Worm (Caenorhabditis elegans) whole organism, L1 larva: ENCODE measurements around the gene srt-35.

ENCODE experiments used
- lin-13 ChIP-seq: fragments of 150-350 bp; optimal IDR thresholded peaks from 2 replicates; lab custom pipeline; 2014; ENCODE audit warnings: missing biosample characterization, missing genetic modification reagents, missing genetic modification characterization
- nhr-19 ChIP-seq: fragments of 200-800 bp; sonication (Bioruptor generic); conservative IDR thresholded peaks from 2 replicates; pipeline ENCODE4 v1.3.6; 2022; ENCODE audit warnings: missing genetic modification characterization, missing compliant biosample characterization
- ztf-4 ChIP-seq: fragments of 150-350 bp; optimal IDR thresholded peaks from 2 replicates; lab custom pipeline; 2014; ENCODE audit warnings: missing biosample characterization, missing genetic modification characterization

ce11 chrV:4250047-4250446 lies 14.4 kb downstream of the srt-35 start, which contains the start of gene srt-13:
- TF ChIP-seq nhr-19 = no peak
- no peak for TF ChIP-seq ztf-4 (tag; lab: Kevin White, UChicago)
- TF ChIP-seq lin-13 = no peak
